Fruit fly (Drosophila melanogaster) whole organism, embryonic: Measurements from ENCODE around the gene CG7156.

Experiments used
- Ada2b ChIP-seq: fragments of 200-800 bp; sonication (Bioruptor generic); IDR thresholded peaks from 2 replicates; pipeline ENCODE4 v1.3.6; 2022; ENCODE audit warnings: missing biosample characterization, missing genetic modification characterization
- Atf6 ChIP-seq: fragments of 200-800 bp; sonication (Bioruptor generic); IDR thresholded peaks from 2 replicates; pipeline ENCODE4 v1.3.6; 2022; ENCODE audit warnings: missing biosample characterization, missing genetic modification characterization
- Awh ChIP-seq: fragments of 200-800 bp; sonication (Bioruptor generic); IDR thresholded peaks from 2 replicates; pipeline ENCODE4, ENCODE4 v1.3.6; 2022; ENCODE audit warnings: missing biosample characterization, missing genetic modification characterization
- BtbVII ChIP-seq: fragments of 200-800 bp; sonication (Bioruptor generic); optimal IDR thresholded peaks from 3 replicates; lab custom pipeline; 2017; ENCODE audit warnings: missing biosample characterization, mild to moderate bottlenecking, missing genetic modification characterization
- CG11085 ChIP-seq: fragments of 200-800 bp; sonication (Bioruptor generic); IDR thresholded peaks from 2 replicates; pipeline ENCODE4 v1.3.6; 2022; ENCODE audit warnings: missing biosample characterization, missing genetic modification characterization
- CG12104 ChIP-seq: fragments of 200-800 bp; sonication (Bioruptor generic); optimal IDR thresholded peaks from 3 replicates; lab custom pipeline; 2016; ENCODE audit warnings: missing biosample characterization, missing genetic modification characterization
- CG13624 ChIP-seq: fragments of 200-800 bp; sonication (Bioruptor generic); optimal IDR thresholded peaks from 2 replicates; lab custom pipeline; 2016; ENCODE audit warnings: missing biosample characterization, missing genetic modification characterization
- CG13775 ChIP-seq: fragments of 200-800 bp; sonication (Bioruptor generic); optimal IDR thresholded peaks from 3 replicates; lab custom pipeline; 2017; ENCODE audit warnings: missing biosample characterization, mild to moderate bottlenecking, missing genetic modification characterization
- CG14050 ChIP-seq: fragments of 200-800 bp; sonication (Bioruptor generic); IDR thresholded peaks from 3 replicates; pipeline ENCODE4 v1.3.6; 2022; ENCODE audit warnings: missing biosample characterization, missing genetic modification characterization
- CG16863 ChIP-seq: fragments of 200-800 bp; sonication (Bioruptor generic); optimal IDR thresholded peaks from 3 replicates; lab custom pipeline; 2016; ENCODE audit warnings: missing biosample characterization, missing genetic modification characterization
- CG17612 ChIP-seq: fragments of 200-800 bp; sonication (Bioruptor generic); IDR thresholded peaks from 2 replicates; pipeline ENCODE4 v1.3.6; 2022; ENCODE audit warnings: missing biosample characterization, missing genetic modification characterization
- CG17829 ChIP-seq: fragments of 200-800 bp; optimal IDR thresholded peaks from 2 replicates; lab custom pipeline; 2019; ENCODE audit warnings: missing biosample characterization, mild to moderate bottlenecking, missing genetic modification characterization, moderate library complexity
- CG2129 ChIP-seq: fragments of 200-800 bp; sonication (Bioruptor generic); IDR thresholded peaks from 2 replicates; pipeline ENCODE4 v1.3.6; 2022; ENCODE audit warnings: missing biosample characterization, missing genetic modification characterization; ENCODE audit not compliant: partially characterized antibody
- CG31365 ChIP-seq: fragments of 200-800 bp; sonication (Bioruptor generic); optimal IDR thresholded peaks from 2 replicates; lab custom pipeline; 2018; ENCODE audit warnings: missing biosample characterization, mild to moderate bottlenecking, missing genetic modification characterization
- CG3407 ChIP-seq: fragments of 200-800 bp; sonication (Bioruptor generic); optimal IDR thresholded peaks from 2 replicates; lab custom pipeline; 2018; ENCODE audit warnings: missing biosample characterization, mild to moderate bottlenecking, missing genetic modification characterization
- CG34224 ChIP-seq: fragments of 200-800 bp; sonication (Bioruptor generic); IDR thresholded peaks from 3 replicates; pipeline ENCODE4 v1.3.6; 2022; ENCODE audit warnings: missing biosample characterization, missing genetic modification characterization; ENCODE audit not compliant: partially characterized antibody
- CG34376 ChIP-seq: fragments of 200-800 bp; sonication (Bioruptor generic); optimal IDR thresholded peaks from 2 replicates; lab custom pipeline; 2018; ENCODE audit warnings: missing biosample characterization, mild to moderate bottlenecking, missing genetic modification characterization
- CG4424 ChIP-seq: fragments of 200-800 bp; sonication (Bioruptor generic); optimal IDR thresholded peaks from 3 replicates; lab custom pipeline; 2016; ENCODE audit warnings: missing biosample characterization, missing genetic modification characterization
- CG4730 ChIP-seq: fragments of 200-800 bp; sonication (Bioruptor generic); IDR thresholded peaks from 2 replicates; pipeline ENCODE4 v1.3.6; 2022; ENCODE audit warnings: missing biosample characterization, missing genetic modification characterization
- CG5180 ChIP-seq: fragments of 200-800 bp; sonication (Bioruptor generic); optimal IDR thresholded peaks from 3 replicates; lab custom pipeline; 2017; ENCODE audit warnings: missing biosample characterization, missing genetic modification characterization, mild to moderate bottlenecking, moderate library complexity, missing genetic modification reagents
- CG7839 ChIP-seq: fragments of 200-800 bp; sonication (Bioruptor generic); optimal IDR thresholded peaks from 3 replicates; lab custom pipeline; 2018; ENCODE audit warnings: missing biosample characterization, mild to moderate bottlenecking, missing genetic modification characterization, moderate library complexity
- CG7928 ChIP-seq: fragments of 200-800 bp; sonication (Bioruptor generic); optimal IDR thresholded peaks from 2 replicates; lab custom pipeline; 2017; ENCODE audit warnings: missing biosample characterization, mild to moderate bottlenecking, missing genetic modification characterization
- CG8944 ChIP-seq: fragments of 200-800 bp; sonication (Bioruptor generic); optimal IDR thresholded peaks from 3 replicates; lab custom pipeline; 2016; ENCODE audit warnings: missing biosample characterization, missing genetic modification characterization
- Doc3 ChIP-seq: fragments of 200-800 bp; sonication (Bioruptor generic); IDR thresholded peaks from 3 replicates; pipeline ENCODE4 v1.3.6; 2022; ENCODE audit warnings: missing biosample characterization, missing genetic modification characterization; ENCODE audit not compliant: partially characterized antibody
- Dp ChIP-seq: fragments of 200-800 bp; sonication (Bioruptor generic); optimal IDR thresholded peaks from 2 replicates; lab custom pipeline; 2018; ENCODE audit warnings: missing biosample characterization, mild to moderate bottlenecking, missing genetic modification characterization, moderate library complexity
- Fer1 ChIP-seq: fragments of 200-800 bp; sonication (Bioruptor generic); optimal IDR thresholded peaks from 2 replicates; lab custom pipeline; 2017; ENCODE audit warnings: missing biosample characterization, mild to moderate bottlenecking, missing genetic modification characterization
- Hand ChIP-seq: fragments of 200-800 bp; sonication (Bioruptor generic); optimal IDR thresholded peaks from 2 replicates; lab custom pipeline; 2017; ENCODE audit warnings: mild to moderate bottlenecking, missing biosample characterization, missing genetic modification reagents, missing genetic modification characterization
- Hey ChIP-seq: fragments of 200-800 bp; sonication (Bioruptor generic); optimal IDR thresholded peaks from 3 replicates; lab custom pipeline; 2018; ENCODE audit warnings: missing biosample characterization, mild to moderate bottlenecking, missing genetic modification characterization
- Hmx ChIP-seq: fragments of 200-800 bp; sonication (Bioruptor generic); optimal IDR thresholded peaks from 2 replicates; lab custom pipeline; 2016; ENCODE audit warnings: missing biosample characterization, missing genetic modification characterization
- Hr78 ChIP-seq, 2 experiments: fragments of 200-800 bp in 1 of 2; fragments of >200 bp in 1 of 2; sonication (Bioruptor generic) in 1 of 2; optimal IDR thresholded peaks; 2 replicates each; lab custom pipeline; 2017 to 2019; ENCODE audit warnings: missing biosample characterization in 2 of 2, missing genetic modification characterization in 2 of 2, mild to moderate bottlenecking in 1 of 2, moderate library complexity in 1 of 2
- ab ChIP-seq: fragments of 200-800 bp; sonication (Bioruptor generic); optimal IDR thresholded peaks from 2 replicates; lab custom pipeline; 2016; ENCODE audit warnings: missing biosample characterization, missing genetic modification characterization
- ato ChIP-seq: fragments of 200-800 bp; sonication (Bioruptor generic); IDR thresholded peaks from 2 replicates; pipeline ENCODE4 v1.3.6; 2022; ENCODE audit warnings: missing biosample characterization, missing genetic modification characterization; ENCODE audit not compliant: partially characterized antibody
- bsh ChIP-seq, 2 experiments: fragments of 200-800 bp; sonication (Bioruptor generic); optimal IDR thresholded peaks; 2 replicates each; lab custom pipeline; 2017 to 2018; ENCODE audit warnings: mild to moderate bottlenecking in 2 of 2, missing biosample characterization in 2 of 2, missing genetic modification characterization in 2 of 2, moderate library complexity in 1 of 2
- cg ChIP-seq: fragments of 200-800 bp; sonication (Bioruptor generic); optimal IDR thresholded peaks from 3 replicates; lab custom pipeline; 2019; ENCODE audit warnings: missing biosample characterization, mild to moderate bottlenecking, missing genetic modification characterization, moderate library complexity
- chn ChIP-seq: fragments of 200-800 bp; sonication (Bioruptor generic); optimal IDR thresholded peaks from 2 replicates; lab custom pipeline; 2016; ENCODE audit warnings: missing biosample characterization, missing genetic modification characterization
- h ChIP-seq: fragments of >200 bp; optimal IDR thresholded peaks from 2 replicates; lab custom pipeline; 2017
- ken ChIP-seq: fragments of 200-800 bp; sonication (Bioruptor generic); IDR thresholded peaks from 3 replicates; pipeline ENCODE4 v1.3.6; 2022; ENCODE audit warnings: missing biosample characterization, missing genetic modification characterization
- lmd ChIP-seq: fragments of 200-800 bp; sonication (Bioruptor generic); IDR thresholded peaks from 2 replicates; pipeline ENCODE4 v1.3.6; 2022; ENCODE audit warnings: missing biosample characterization, missing genetic modification characterization
- pb ChIP-seq: fragments of 200-800 bp; sonication (Bioruptor generic); optimal IDR thresholded peaks from 3 replicates; lab custom pipeline; 2016; ENCODE audit warnings: missing biosample characterization, missing genetic modification characterization
- pnt ChIP-seq: fragments of 200-800 bp; sonication (Bioruptor generic); optimal IDR thresholded peaks from 3 replicates; lab custom pipeline; 2016; ENCODE audit warnings: missing biosample characterization, missing genetic modification characterization
- seq ChIP-seq: fragments of 200-800 bp; sonication (Bioruptor generic); IDR thresholded peaks from 2 replicates; pipeline ENCODE4 v1.3.6; 2022; ENCODE audit warnings: missing biosample characterization, missing genetic modification characterization
- sisA ChIP-seq: fragments of 200-800 bp; sonication (Bioruptor generic); IDR thresholded peaks from 2 replicates; pipeline ENCODE4 v1.3.6; 2022; ENCODE audit warnings: missing biosample characterization, missing genetic modification characterization
- slou ChIP-seq: fragments of 200-800 bp; sonication (Bioruptor generic); optimal IDR thresholded peaks from 3 replicates; lab custom pipeline; 2016; ENCODE audit warnings: missing biosample characterization, missing genetic modification characterization
- tgo ChIP-seq: fragments of 200-800 bp; sonication (Bioruptor generic); IDR thresholded peaks from 3 replicates; pipeline ENCODE4 v1.3.6; 2022; ENCODE audit warnings: missing biosample characterization, missing genetic modification characterization
- tup ChIP-seq: fragments of 200-800 bp; sonication (Bioruptor generic); optimal IDR thresholded peaks from 2 replicates; lab custom pipeline; 2016; ENCODE audit warnings: missing biosample characterization, mild to moderate bottlenecking, missing genetic modification characterization, moderate library complexity
- vfl ChIP-seq: fragments of 200-800 bp; sonication (Bioruptor generic); optimal IDR thresholded peaks from 2 replicates; lab custom pipeline; 2016; ENCODE audit warnings: missing biosample characterization, missing genetic modification characterization

Gene CG7156

dm6 chr3R:18242089-18242955, at the start of gene CG7156, which contains the start of gene 14-3-3epsilon (continued):
- TF ChIP-seq CG7839 (tag; lab: Kevin White, UChicago) (no peak), Hmx (GFP tag; lab: Kevin White, UChicago) (peak; percentile 12), CG16863 (peak; percentile 4), CG14050 (GFP tag; lab: Robert Waterston, UW) (no peak), sisA (GFP tag; lab: Robert Waterston, UW) (no peak), CG12104 (GFP tag; lab: Kevin White, UChicago) (peak; percentile 36), Hand (GFP tag; lab: Kevin White, UChicago) (no peak), CG8944 (GFP tag; lab: Kevin White, UChicago) (no peak), pb (no peak), Hey (tag; lab: Kevin White, UChicago) (no peak), CG4424 (GFP tag; lab: Kevin White, UChicago) (peak; percentile 24), ken (GFP tag; lab: Robert Waterston, UW) (no peak), bsh (GFP tag; optimal IDR thresholded peaks at IDR 0.05; lab: Kevin White, UChicago) (peak in 1 of 2 experiments; percentile 65), seq (peak; percentile 36; the same call in 1 of the 2 replicates), CG7928 (no peak), Hr78 (GFP tag; optimal IDR thresholded peaks at IDR 0.05; lab: Kevin White, UChicago) (no peak), chn (GFP tag; lab: Kevin White, UChicago) (peak; percentile 5), CG17829 (tag; lab: Kevin White, UChicago) (peak; percentile 16), cg (GFP tag; lab: Kevin White, UChicago) (no peak), Dp (GFP tag; lab: Kevin White, UChicago) (peak; percentile 65), pnt (no peak), CG4730 (GFP tag; lab: Robert Waterston, UW) (no peak), CG17612 (GFP tag; lab: Robert Waterston, UW) (no peak), CG31365 (tag; lab: Kevin White, UChicago) (no peak), CG3407 (GFP tag; lab: Kevin White, UChicago) (no peak), vfl (GFP tag; lab: Kevin White, UChicago) (no peak), BtbVII (GFP tag; lab: Kevin White, UChicago) (peak; percentile 25), CG13624 (GFP tag; lab: Kevin White, UChicago) (peak; percentile 9), CG13775 (peak; percentile 42), ab (GFP tag; lab: Kevin White, UChicago) (no peak), ato (GFP tag; lab: Robert Waterston, UW) (no peak; the same call in 1 of the 2 replicates), CG2129 (GFP tag; lab: Robert Waterston, UW) (no peak), Doc3 (GFP tag; lab: Robert Waterston, UW) (no peak), Fer1 (GFP tag; lab: Kevin White, UChicago) (peak; percentile 44), CG11085 (GFP tag; lab: Robert Waterston, UW) (no peak), tup (no peak), CG5180 (GFP tag; lab: Kevin White, UChicago) (no peak), h (no peak), Awh (GFP tag; lab: Robert Waterston, UW) (no peak), CG34376 (GFP tag; lab: Kevin White, UChicago) (no peak), Atf6 (no peak; the same call in 1 of the 2 replicates), tgo (GFP tag; lab: Robert Waterston, UW) (peak; percentile 22; the same call in 1 of the 3 replicates), Ada2b (no peak), CG34224 (peak; percentile 18; the same call in 1 of the 3 replicates), slou (GFP tag; lab: Kevin White, UChicago) (peak; percentile 16), lmd (GFP tag; lab: Robert Waterston, UW) (no peak)
